Fruit fly (Drosophila melanogaster): ENCODE data around the gene CG46412.

DNA sequence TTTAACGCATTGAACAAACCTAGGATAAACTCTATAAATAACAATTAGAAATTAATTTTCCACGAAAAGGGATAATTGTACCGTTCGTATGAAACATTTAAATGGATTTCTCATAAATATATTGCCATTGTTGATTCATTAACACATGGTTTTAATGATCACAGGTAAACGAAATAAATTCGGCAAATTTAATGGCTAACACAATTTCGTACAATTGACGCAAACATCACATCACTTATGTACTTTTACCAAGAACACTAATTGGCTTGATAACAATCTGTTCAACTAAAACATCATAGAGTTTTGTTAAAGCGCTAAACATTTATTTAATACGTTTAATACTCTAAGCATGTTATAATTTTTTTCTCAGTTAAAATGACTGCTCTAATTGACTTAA, 10.2 kb downstream of the CG46412 start:
- TF ChIP-seq OdsH (GFP tag; optimal IDR thresholded peaks at IDR 0.05) (no peak), Ets21C (GFP tag; optimal IDR thresholded peaks at IDR 0.05) (no peak), CG8632 (GFP tag; optimal IDR thresholded peaks at IDR 0.05) (no peak), Hr38 (GFP tag; optimal IDR thresholded peaks at IDR 0.05) (no peak), Gug (GFP tag; IDR thresholded peaks at IDR 0.05) (no peak), Sox15 (GFP tag; optimal IDR thresholded peaks at IDR 0.05) (no peak), CG3032 (tag; optimal IDR thresholded peaks at IDR 0.05) (no peak), CG11294 (GFP tag; IDR thresholded peaks at IDR 0.05) (no peak), Blimp-1 (GFP tag; optimal IDR thresholded peaks at IDR 0.05) (no peak), Met (GFP tag; optimal IDR thresholded peaks at IDR 0.05) (no peak), dac (GFP tag; optimal IDR thresholded peaks at IDR 0.05) (no peak)
